Worm (Caenorhabditis elegans) whole organism, early embryonic: Measurements from ENCODE around the gene rcd-1.

Experiments used
- B0310.2 ChIP-seq: sonication (generic microtip); optimal IDR thresholded peaks from 2 replicates; lab custom pipeline; 2016; ENCODE audit warnings: mild to moderate bottlenecking, missing genetic modification characterization, missing compliant biosample characterization
- ama-1 ChIP-seq: fragments of 150-350 bp; optimal IDR thresholded peaks from 2 replicates; lab custom pipeline; 2014
- ets-7 ChIP-seq: sonication (generic microtip); optimal IDR thresholded peaks from 2 replicates; lab custom pipeline; 2016; ENCODE audit warnings: missing genotype, missing genetic modification characterization, missing compliant biosample characterization
- flt-1 ChIP-seq: fragments of 200-800 bp; sonication (Bioruptor generic); IDR thresholded peaks from 2 replicates; pipeline ENCODE4 v1.3.6; 2022; ENCODE audit warnings: missing genetic modification characterization, missing compliant biosample characterization
- pes-1 ChIP-seq: fragments of 200-800 bp; sonication (Bioruptor generic); IDR thresholded peaks from 2 replicates; pipeline ENCODE4 v1.3.6; 2022; ENCODE audit warnings: missing genetic modification reagents, missing genetic modification characterization, missing compliant biosample characterization
- tbx-11 ChIP-seq: fragments of 200-800 bp; sonication (Bioruptor generic); IDR thresholded peaks from 2 replicates; pipeline ENCODE4 v1.3.6; 2022; ENCODE audit warnings: missing genetic modification characterization, missing compliant biosample characterization
- tbx-37 ChIP-seq: fragments of 200-800 bp; sonication (Bioruptor generic); conservative IDR thresholded peaks from 2 replicates; pipeline ENCODE4 v1.3.6; 2022; ENCODE audit warnings: missing genetic modification reagents, missing genetic modification characterization, missing compliant biosample characterization
- tra-4 ChIP-seq: sonication (generic microtip); optimal IDR thresholded peaks from 2 replicates; lab custom pipeline; 2017; ENCODE audit warnings: missing genetic modification characterization, missing compliant biosample characterization

DNA sequence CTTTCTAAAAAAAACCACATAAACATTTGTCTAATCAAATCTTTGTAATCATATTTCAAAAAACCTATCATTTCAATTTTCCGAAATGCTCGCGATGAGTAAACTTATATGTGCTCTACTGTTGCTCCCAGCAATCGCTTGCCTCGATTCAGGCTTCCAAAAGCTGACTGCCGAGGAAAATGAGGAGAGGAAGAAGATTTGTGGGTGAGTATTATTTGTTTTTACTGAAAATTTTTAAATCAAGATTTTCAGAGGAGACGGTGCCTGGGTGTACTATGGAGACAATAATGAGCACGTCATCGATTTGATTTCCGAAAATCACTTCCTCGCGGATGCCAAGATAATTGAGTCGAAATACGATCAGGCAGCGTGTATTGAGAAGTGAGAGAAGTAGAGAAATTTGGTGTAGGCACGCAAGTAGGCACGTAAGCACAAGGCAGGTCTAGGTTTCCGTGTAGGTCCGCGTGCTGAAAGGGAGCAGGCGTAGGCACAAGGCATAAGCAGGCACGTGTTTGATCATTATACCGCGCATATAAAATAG is 29.5 kb upstream of the rcd-1 start, which contains the start of gene C46E10.1:
- TF ChIP-seq ama-1 (lab: Kevin White, UChicago) (no peak), tbx-11 (GFP tag; lab: Robert Waterston, UW) (no peak), tra-4 (tag; lab: Kevin White, UChicago) (no peak), ets-7 (no peak), tbx-37 (no peak), flt-1 (GFP tag; lab: Robert Waterston, UW) (no peak), B0310.2 (no peak), pes-1 (no peak)
